Fruit fly (Drosophila melanogaster) whole organism, wandering third instar larva: ENCODE data around the gene CG8939.

Experiments
- CG32264 ChIP-seq: fragments of 200-800 bp; sonication (Bioruptor generic); optimal IDR thresholded peaks from 2 replicates; lab custom pipeline; 2016; ENCODE audit warnings: missing biosample characterization, missing genetic modification characterization
- CG9705 ChIP-seq: fragments of 200-800 bp; sonication (Bioruptor generic); optimal IDR thresholded peaks from 2 replicates; lab custom pipeline; 2018; ENCODE audit warnings: missing biosample characterization, mild to moderate bottlenecking, missing genetic modification characterization
- CrebA ChIP-seq: fragments of 200-800 bp; sonication (Bioruptor generic); optimal IDR thresholded peaks from 2 replicates; lab custom pipeline; 2016; ENCODE audit warnings: missing biosample characterization, mild to moderate bottlenecking, missing genetic modification characterization, borderline replicate concordance
- Dfd ChIP-seq: fragments of >200 bp; optimal IDR thresholded peaks from 2 replicates; lab custom pipeline; 2017; ENCODE audit warnings: missing biosample characterization, missing genetic modification characterization
- GATAd ChIP-seq: sonication (Bioruptor generic); optimal IDR thresholded peaks from 2 replicates; lab custom pipeline; 2016; ENCODE audit warnings: missing biosample characterization, missing genetic modification characterization
- HLH106 ChIP-seq: fragments of 200-800 bp; optimal IDR thresholded peaks from 3 replicates; lab custom pipeline; 2019; ENCODE audit warnings: missing biosample characterization, mild to moderate bottlenecking, missing genetic modification characterization, moderate library complexity
- Hr78 ChIP-seq: fragments of >200 bp; optimal IDR thresholded peaks from 2 replicates; lab custom pipeline; 2017; ENCODE audit warnings: missing biosample characterization, missing genetic modification characterization
- Mio ChIP-seq: sonication (Bioruptor generic); optimal IDR thresholded peaks from 2 replicates; lab custom pipeline; 2016; ENCODE audit warnings: missing biosample characterization, missing genetic modification characterization
- Myc ChIP-seq: fragments of >200 bp; optimal IDR thresholded peaks from 2 replicates; lab custom pipeline; 2017
- N ChIP-seq: fragments of >200 bp; optimal IDR thresholded peaks from 2 replicates; lab custom pipeline; 2018; ENCODE audit warnings: missing biosample characterization, missing external identifiers, missing genetic modification characterization
- OdsH ChIP-seq: fragments of 200-800 bp; sonication (Bioruptor generic); optimal IDR thresholded peaks from 2 replicates; lab custom pipeline; 2016; ENCODE audit warnings: missing biosample characterization, mild to moderate bottlenecking, missing genetic modification characterization
- Rel ChIP-seq, 2 experiments: fragments of 200-800 bp; sonication (Bioruptor generic) in 1 of 2; optimal IDR thresholded peaks; 2 replicates in 1 of 2; 3 replicates in 1 of 2; lab custom pipeline; 2016 to 2019; ENCODE audit warnings: mild to moderate bottlenecking in 2 of 2, missing biosample characterization in 2 of 2, missing genetic modification characterization in 2 of 2, moderate library complexity in 1 of 2
- Sp1 ChIP-seq: fragments of 200-800 bp; sonication (Bioruptor generic); optimal IDR thresholded peaks from 3 replicates; lab custom pipeline; 2019; ENCODE audit warnings: missing biosample characterization, mild to moderate bottlenecking, missing genetic modification characterization, moderate library complexity
- Vsx2 ChIP-seq: fragments of 200-300, 225-300 bp; sonication (Bioruptor generic); optimal IDR thresholded peaks from 2 replicates; lab custom pipeline; 2018; ENCODE audit warnings: missing biosample characterization, missing genetic modification characterization; ENCODE audit not compliant: partially characterized antibody
- dl ChIP-seq, 2 experiments: fragments of 175-275, 200-275 bp in 1 of 2; fragments of 200-275 bp in 1 of 2; sonication (Bioruptor generic); optimal IDR thresholded peaks; lab custom pipeline; 2018; ENCODE audit warnings: mild to moderate bottlenecking in 2 of 2, missing biosample characterization in 2 of 2, missing genetic modification characterization in 2 of 2, moderate library complexity in 2 of 2; ENCODE audit not compliant: partially characterized antibody in 2 of 2, insufficient read depth in 1 of 2
- dmrt93B ChIP-seq: fragments of 200-800 bp; sonication (Bioruptor generic); optimal IDR thresholded peaks from 2 replicates; lab custom pipeline; 2018; ENCODE audit warnings: missing biosample characterization, mild to moderate bottlenecking, missing genetic modification characterization
- dsf ChIP-seq: sonication (Bioruptor generic); optimal IDR thresholded peaks from 2 replicates; lab custom pipeline; 2016; ENCODE audit warnings: missing biosample characterization, missing genetic modification characterization, borderline replicate concordance
- ey ChIP-seq: fragments of 200-800 bp; sonication (Bioruptor generic); optimal IDR thresholded peaks from 2 replicates; lab custom pipeline; 2016; ENCODE audit warnings: missing biosample characterization, missing genetic modification characterization
- fru ChIP-seq: fragments of 200-800 bp; sonication (Bioruptor generic); optimal IDR thresholded peaks from 3 replicates; lab custom pipeline; 2016; ENCODE audit warnings: missing biosample characterization, mild to moderate bottlenecking, missing genetic modification characterization
- h ChIP-seq: fragments of 200-800 bp; sonication (Bioruptor generic); optimal IDR thresholded peaks from 3 replicates; lab custom pipeline; 2016; ENCODE audit warnings: missing biosample characterization, mild to moderate bottlenecking, missing genetic modification characterization
- jim ChIP-seq: fragments of 175-275, 200-325 bp; sonication (Bioruptor generic); optimal IDR thresholded peaks from 2 replicates; lab custom pipeline; 2016; ENCODE audit warnings: missing biosample characterization, mild to moderate bottlenecking, missing genetic modification characterization
- lola ChIP-seq: fragments of >200 bp; optimal IDR thresholded peaks from 2 replicates; lab custom pipeline; 2017; ENCODE audit warnings: missing biosample characterization, missing genetic modification characterization
- pan ChIP-seq: fragments of >200 bp; optimal IDR thresholded peaks from 2 replicates; lab custom pipeline; 2017
- psq ChIP-seq: fragments of 200-800 bp; sonication (Bioruptor generic); optimal IDR thresholded peaks from 3 replicates; lab custom pipeline; 2017; ENCODE audit warnings: missing biosample characterization, mild to moderate bottlenecking, missing genetic modification characterization, moderate library complexity
- tai ChIP-seq: sonication (Bioruptor generic); optimal IDR thresholded peaks from 2 replicates; lab custom pipeline; 2016; ENCODE audit warnings: missing biosample characterization, missing genetic modification characterization
- usp ChIP-seq: fragments of >200 bp; optimal IDR thresholded peaks from 2 replicates; lab custom pipeline; 2017; ENCODE audit warnings: missing biosample characterization, missing genetic modification characterization

Gene CG8939

DNA sequence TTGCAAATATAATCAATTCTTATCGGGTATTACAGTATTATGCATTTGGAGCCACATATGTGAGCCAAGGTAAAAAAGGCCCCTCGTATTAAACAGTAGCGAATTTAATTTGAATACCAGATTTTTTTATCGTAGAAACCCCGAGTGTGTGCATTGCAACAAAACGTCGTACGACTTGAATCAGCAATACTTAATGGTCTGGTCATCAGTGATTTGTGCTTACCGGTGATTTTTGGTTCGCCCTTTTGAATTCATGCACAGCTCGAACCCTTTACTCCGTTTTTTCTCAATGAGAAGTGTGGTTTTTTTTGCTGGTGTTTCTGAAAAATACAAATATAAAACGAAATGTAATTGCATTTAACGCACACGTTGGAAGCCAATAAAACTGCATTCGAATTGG lies 7.2 kb upstream of the CG8939 start:
- TF ChIP-seq dl (GFP tag; optimal IDR thresholded peaks at IDR 0.05; lab: Kevin White, UChicago; ENCODE audit: insufficient read depth in 1 of 2, partially characterized antibody in 2 of 2) (no peak), Myc (no peak), tai (no peak), dsf (GFP tag; lab: Kevin White, UChicago) (no peak), GATAd (GFP tag; lab: Kevin White, UChicago) (no peak), pan (no peak), dmrt93B (GFP tag; lab: Kevin White, UChicago) (no peak), psq (no peak), OdsH (GFP tag; lab: Kevin White, UChicago) (no peak), CG9705 (GFP tag; lab: Kevin White, UChicago) (no peak), usp (GFP tag; lab: Kevin White, UChicago) (no peak)

- TF ChIP-seq lola (GFP tag; lab: Kevin White, UChicago) (no peak), jim (GFP tag; lab: Kevin White, UChicago) (no peak), HLH106 (peak; percentile 2), Rel (GFP tag; optimal IDR thresholded peaks at IDR 0.05; lab: Kevin White, UChicago) (no peak), Rel (tag; optimal IDR thresholded peaks at IDR 0.05; lab: Kevin White, UChicago) (peak; percentile 18)
Measured at dm6 chrX:15991618-15992526, 4.9 kb upstream of the CG8939 start, which contains the start of the genes CG46312, eIF5 and exd. Gene CG46312, minus strand, starts transcription at chrX:15991974. Gene eIF5, minus strand, starts transcription at chrX:15991974. Gene exd, plus strand, starts transcription at chrX:15992468.

DNA sequence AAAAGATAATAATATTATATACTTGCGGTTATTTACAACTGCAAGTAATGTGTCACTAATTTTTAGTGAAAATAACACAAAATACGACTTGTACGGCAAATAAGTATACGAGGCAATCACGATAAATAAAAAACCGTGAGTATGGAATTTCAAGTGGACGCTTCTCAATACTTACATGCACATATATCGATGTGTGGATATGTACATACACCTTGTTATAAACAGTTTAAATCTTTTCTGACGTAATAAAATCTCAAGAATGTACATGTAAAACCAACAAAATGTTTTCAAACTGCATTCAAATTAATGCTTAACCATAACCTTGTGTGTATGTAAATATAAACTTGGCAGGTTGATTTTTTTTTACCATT lies 4.3 kb upstream of the CG8939 start:
- no peak for TF ChIP-seq fru (GFP tag; lab: Kevin White, UChicago)
- no peak for TF ChIP-seq pan
- no peak for TF ChIP-seq lola (GFP tag; lab: Kevin White, UChicago)
- no peak for TF ChIP-seq Rel (GFP tag; optimal IDR thresholded peaks at IDR 0.05; lab: Kevin White, UChicago)
- TF ChIP-seq Rel (tag; optimal IDR thresholded peaks at IDR 0.05; lab: Kevin White, UChicago), result no peak
- TF ChIP-seq ey (GFP tag; lab: Kevin White, UChicago), result no peak
- TF ChIP-seq N (GFP tag; lab: Kevin White, UChicago), result no peak
- TF ChIP-seq CG32264 (GFP tag; lab: Kevin White, UChicago), result no peak
- no peak for TF ChIP-seq usp (GFP tag; lab: Kevin White, UChicago)
- TF ChIP-seq psq, result no peak

DNA sequence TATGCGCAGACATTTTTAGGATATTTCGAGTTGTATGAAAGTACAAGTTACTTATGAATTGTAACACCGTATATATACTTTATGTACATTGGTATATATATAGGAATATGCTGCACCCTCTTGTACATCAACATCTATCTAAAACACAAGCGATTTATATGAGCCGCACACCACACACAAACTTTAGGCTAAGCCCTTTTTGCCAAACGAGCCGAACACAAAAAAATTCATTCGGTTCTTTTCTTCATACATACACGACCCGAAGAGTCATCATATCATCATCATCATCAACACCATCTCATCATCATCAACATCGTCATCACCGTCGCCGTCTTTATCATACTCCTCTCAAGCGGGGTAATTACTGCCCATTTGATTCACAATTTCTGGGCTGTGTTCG lies 8.2 kb downstream of the CG8939 start:
- TF ChIP-seq lola (GFP tag; lab: Kevin White, UChicago), result no peak
- no peak for TF ChIP-seq Sp1
- TF ChIP-seq OdsH (GFP tag; lab: Kevin White, UChicago), result peak; percentile 5
- TF ChIP-seq Hr78 (GFP tag; lab: Kevin White, UChicago), result no peak

DNA sequence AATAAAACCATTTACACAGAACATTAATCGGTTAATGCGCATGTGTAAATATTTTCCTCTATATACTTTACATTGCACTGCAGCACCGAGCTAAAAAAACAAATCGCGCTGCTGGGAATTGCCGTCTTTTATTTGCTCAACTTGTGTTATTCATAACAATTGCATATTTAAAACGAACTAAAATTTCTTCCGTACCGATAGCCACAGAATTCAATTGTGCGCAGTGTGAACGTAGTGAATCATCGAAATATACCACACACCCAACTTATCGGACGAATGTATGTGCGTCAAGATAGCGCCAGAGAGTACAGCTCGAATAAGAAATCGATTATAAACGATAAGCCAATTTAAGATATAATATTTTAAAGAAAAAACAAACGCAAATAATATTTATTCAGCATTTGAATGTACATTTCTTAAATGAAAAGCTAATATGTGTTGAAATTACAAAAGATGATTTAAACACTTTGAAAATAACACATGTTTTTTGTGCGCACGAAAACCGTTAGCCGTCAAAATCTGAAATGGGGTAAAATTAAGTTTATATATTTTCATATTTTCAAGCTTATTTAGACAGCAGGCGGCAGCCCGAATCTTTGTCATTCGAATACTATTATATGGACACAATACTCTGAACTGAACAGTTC lies 8.9 kb downstream of the CG8939 start, which contains the start of the genes vap and CG12698:
TSS of gene vap (minus strand) at position 262 of the 647 bp plus-strand sequence.
TSS of gene CG12698 (plus strand) at position 597 of the 647 bp plus-strand sequence.
- TF ChIP-seq fru (GFP tag; lab: Kevin White, UChicago) (peak; percentile 22), CrebA (GFP tag; lab: Kevin White, UChicago) (no peak), Vsx2 (peak; percentile 35)

DNA sequence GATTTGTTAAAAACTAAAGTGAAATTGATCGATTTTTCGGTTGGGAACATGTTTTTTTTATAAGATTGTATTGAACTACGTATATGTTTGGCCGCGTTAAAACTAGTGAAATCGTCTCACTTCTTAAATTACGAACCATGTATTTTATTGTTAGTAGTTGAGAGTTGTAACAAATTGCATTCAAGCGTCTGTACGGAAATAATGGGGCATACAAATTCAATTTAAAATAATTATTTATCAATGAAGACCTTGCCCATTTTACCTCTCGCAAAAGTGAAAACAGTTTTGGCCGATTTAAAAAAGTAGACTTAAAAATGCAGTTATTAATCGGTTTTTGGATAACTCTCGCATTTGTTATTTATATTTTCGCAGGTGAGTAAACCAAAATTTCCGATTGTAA lies 12.0 kb downstream of the CG8939 start, which contains the start of gene Muc14A:
TSS of gene Muc14A (plus strand) at position 301 of the 400 bp plus-strand sequence.
- TF ChIP-seq Mio (no peak), Dfd (no peak), h (GFP tag; lab: Kevin White, UChicago) (no peak), usp (GFP tag; lab: Kevin White, UChicago) (no peak)
